Worm (Caenorhabditis elegans) whole organism, L1 larva: ENCODE results near the gene ptr-24.

Experiments used
- C04F5.9 ChIP-seq: sonication (generic microtip); optimal IDR thresholded peaks from 2 replicates; lab custom pipeline; 2016; ENCODE audit warnings: missing genetic modification characterization, missing compliant biosample characterization
- C16A3.4 ChIP-seq: fragments of 150-350 bp; optimal IDR thresholded peaks from 2 replicates; lab custom pipeline; 2014; ENCODE audit warnings: missing biosample characterization, missing genetic modification characterization
- C34B4.2 ChIP-seq: sonication (generic microtip); optimal IDR thresholded peaks from 2 replicates; lab custom pipeline; 2017; ENCODE audit warnings: mild to moderate bottlenecking, missing genetic modification characterization, missing compliant biosample characterization
- F16B12.6 ChIP-seq: fragments of 150-350 bp; optimal IDR thresholded peaks from 2 replicates; lab custom pipeline; 2014; ENCODE audit warnings: missing biosample characterization, missing genetic modification characterization
- aha-1 ChIP-seq: fragments of 150-350 bp; optimal IDR thresholded peaks from 2 replicates; lab custom pipeline; 2014; ENCODE audit warnings: missing biosample characterization, missing genetic modification characterization
- aly-2 ChIP-seq: fragments of 150-350 bp; optimal IDR thresholded peaks from 2 replicates; lab custom pipeline; 2014; ENCODE audit warnings: missing biosample characterization, missing genetic modification characterization
- ama-1 ChIP-seq: fragments of 150-350 bp; optimal IDR thresholded peaks from 2 replicates; lab custom pipeline; 2014
- ceh-8 ChIP-seq: fragments of 200-800 bp; sonication (Bioruptor generic); optimal IDR thresholded peaks from 2 replicates; lab custom pipeline; 2018; ENCODE audit warnings: mild to moderate bottlenecking, missing genetic modification characterization, moderate library complexity, missing compliant biosample characterization
- ceh-82 ChIP-seq, 3 experiments: fragments of 150-350 bp in 1 of 3; sonication (generic microtip) in 2 of 3; optimal IDR thresholded peaks; 2 replicates each; lab custom pipeline; 2014 to 2017; ENCODE audit warnings: missing biosample characterization in 3 of 3, missing genetic modification characterization in 3 of 3
- dpl-1 ChIP-seq, 3 experiments: fragments of 150-350 bp in 2 of 3; sonication (generic microtip) in 1 of 3; optimal IDR thresholded peaks; 2 replicates each; lab custom pipeline; 2014 to 2017; ENCODE audit warnings: missing biosample characterization in 3 of 3, missing genetic modification characterization in 3 of 3, missing genetic modification reagents in 3 of 3
- efl-1 ChIP-seq, 4 experiments: fragments of 150-350 bp; optimal IDR thresholded peaks in 3 of 4; peaks in 1 of 4; 1 replicate in 1 of 4; 2 replicates in 3 of 4; lab custom pipeline; 2014; ENCODE audit warnings: missing biosample characterization in 2 of 4, missing genetic modification characterization in 2 of 4, missing genetic modification reagents in 2 of 4
- egl-13 ChIP-seq: sonication (generic microtip); optimal IDR thresholded peaks from 2 replicates; lab custom pipeline; 2016; ENCODE audit warnings: missing genotype, missing genetic modification reagents, missing genetic modification characterization, missing compliant biosample characterization
- elt-2 ChIP-seq: sonication (generic microtip); optimal IDR thresholded peaks from 2 replicates; lab custom pipeline; 2016; ENCODE audit warnings: missing genetic modification characterization, mild to moderate bottlenecking, inconsistent platforms, missing compliant biosample characterization, missing genetic modification reagents
- ets-5 ChIP-seq: fragments of 200-800 bp; sonication (Bioruptor generic); IDR thresholded peaks from 2 replicates; pipeline ENCODE4 v1.3.6; 2022; ENCODE audit warnings: missing genetic modification characterization, missing compliant biosample characterization
- fkh-10 ChIP-seq: sonication (generic microtip); optimal IDR thresholded peaks from 2 replicates; lab custom pipeline; 2017; ENCODE audit warnings: missing biosample characterization, missing genetic modification reagents, missing genetic modification characterization
- fkh-4 ChIP-seq: sonication (generic microtip); optimal IDR thresholded peaks from 2 replicates; lab custom pipeline; 2016; ENCODE audit warnings: missing compliant biosample characterization, missing genetic modification characterization, borderline replicate concordance
- fkh-8 ChIP-seq: sonication (generic microtip); optimal IDR thresholded peaks from 2 replicates; lab custom pipeline; 2016; ENCODE audit warnings: mild to moderate bottlenecking, missing genetic modification characterization, missing compliant biosample characterization
- hlh-17 ChIP-seq: fragments of 200-800 bp; sonication (Bioruptor generic); optimal IDR thresholded peaks from 2 replicates; lab custom pipeline; 2018; ENCODE audit warnings: missing genetic modification characterization, mild to moderate bottlenecking, missing compliant biosample characterization, moderate library complexity, borderline replicate concordance
- hlh-4 ChIP-seq: sonication (generic microtip); optimal IDR thresholded peaks from 2 replicates; lab custom pipeline; 2016; ENCODE audit warnings: mild to moderate bottlenecking, missing genetic modification characterization, missing compliant biosample characterization
- hpl-2 ChIP-seq: fragments of 150-350 bp; optimal IDR thresholded peaks from 2 replicates; lab custom pipeline; 2014; ENCODE audit warnings: missing biosample characterization, missing genetic modification reagents, missing genetic modification characterization
- irx-1 ChIP-seq: sonication (generic microtip); optimal IDR thresholded peaks from 2 replicates; lab custom pipeline; 2016; ENCODE audit warnings: missing genetic modification characterization, missing compliant biosample characterization
- isw-1 ChIP-seq: fragments of 200-800 bp; sonication (Bioruptor generic); IDR thresholded peaks from 2 replicates; pipeline ENCODE4 v1.3.6; 2022; ENCODE audit warnings: missing genetic modification characterization, missing compliant biosample characterization
- jun-1 ChIP-seq: fragments of 150-350 bp; optimal IDR thresholded peaks from 2 replicates; lab custom pipeline; 2014; ENCODE audit warnings: missing biosample characterization, missing genetic modification reagents, missing genetic modification characterization
- mdl-1 ChIP-seq, 2 experiments: fragments of 150-350 bp; optimal IDR thresholded peaks; 2 replicates each; lab custom pipeline; 2014 to 2017; ENCODE audit warnings: missing biosample characterization in 2 of 2, missing genetic modification characterization in 2 of 2, inconsistent platforms in 1 of 2
- nhr-11 ChIP-seq: fragments of 150-350 bp; optimal IDR thresholded peaks from 2 replicates; lab custom pipeline; 2014; ENCODE audit warnings: missing biosample characterization, missing genetic modification characterization
- nhr-12 ChIP-seq: sonication (generic microtip); optimal IDR thresholded peaks from 2 replicates; lab custom pipeline; 2017; ENCODE audit warnings: missing biosample characterization, missing genetic modification characterization
- nhr-19 ChIP-seq: fragments of 200-800 bp; sonication (Bioruptor generic); conservative IDR thresholded peaks from 2 replicates; pipeline ENCODE4 v1.3.6; 2022; ENCODE audit warnings: missing genetic modification characterization, missing compliant biosample characterization
- nhr-237 ChIP-seq: fragments of 150-350 bp; optimal IDR thresholded peaks from 2 replicates; lab custom pipeline; 2014; ENCODE audit warnings: missing biosample characterization, missing genetic modification characterization
- nhr-28 ChIP-seq: fragments of 150-350 bp; optimal IDR thresholded peaks from 2 replicates; lab custom pipeline; 2014; ENCODE audit warnings: missing biosample characterization, missing genetic modification characterization
- nhr-47 ChIP-seq: sonication (generic microtip); optimal IDR thresholded peaks from 2 replicates; lab custom pipeline; 2016; ENCODE audit warnings: mild to moderate bottlenecking, missing genetic modification characterization, moderate library complexity, missing compliant biosample characterization
- nhr-71 ChIP-seq: sonication (generic microtip); optimal IDR thresholded peaks from 2 replicates; lab custom pipeline; 2016; ENCODE audit warnings: mild to moderate bottlenecking, missing genetic modification characterization, moderate library complexity, missing compliant biosample characterization
- nhr-76 ChIP-seq: sonication (generic microtip); optimal IDR thresholded peaks from 2 replicates; lab custom pipeline; 2017; ENCODE audit warnings: missing biosample characterization, missing genetic modification characterization
- nhr-85 ChIP-seq: sonication (generic microtip); peaks from one replicate; lab custom pipeline; 2016; ENCODE audit warnings: missing genetic modification characterization, inconsistent platforms, missing compliant biosample characterization
- nhr-90 ChIP-seq: sonication (generic microtip); optimal IDR thresholded peaks from 2 replicates; lab custom pipeline; 2016; ENCODE audit warnings: mild to moderate bottlenecking, missing genetic modification characterization, missing compliant biosample characterization; ENCODE audit not compliant: poor library complexity
- pag-3 ChIP-seq: sonication (generic microtip); optimal IDR thresholded peaks from 2 replicates; lab custom pipeline; 2017; ENCODE audit warnings: missing genetic modification characterization, mild to moderate bottlenecking, missing compliant biosample characterization, antibody characterized with exemption, borderline replicate concordance; ENCODE audit not compliant: insufficient read depth
- pax-3 ChIP-seq: fragments of 200-800 bp; sonication (Bioruptor generic); optimal IDR thresholded peaks from 2 replicates; lab custom pipeline; 2018; ENCODE audit warnings: mild to moderate bottlenecking, missing genetic modification characterization, moderate library complexity, missing compliant biosample characterization
- pqm-1 ChIP-seq: sonication (generic microtip); optimal IDR thresholded peaks from 3 replicates; lab custom pipeline; 2017; ENCODE audit warnings: missing biosample characterization, missing genetic modification characterization
- rnt-1 ChIP-seq: sonication (generic microtip); optimal IDR thresholded peaks from 2 replicates; lab custom pipeline; 2016; ENCODE audit warnings: mild to moderate bottlenecking, missing genetic modification characterization, moderate library complexity, missing compliant biosample characterization
- skn-1 ChIP-seq: fragments of 150-350 bp; optimal IDR thresholded peaks from 2 replicates; lab custom pipeline; 2014; ENCODE audit warnings: missing biosample characterization, missing genetic modification characterization
- snpc-4 ChIP-seq: fragments of 150-350 bp; optimal IDR thresholded peaks from 2 replicates; lab custom pipeline; 2014; ENCODE audit warnings: missing biosample characterization, missing genetic modification characterization
- snu-23 ChIP-seq: sonication (generic microtip); optimal IDR thresholded peaks from 2 replicates; lab custom pipeline; 2016; ENCODE audit warnings: missing genetic modification characterization, missing compliant biosample characterization
- sox-4 ChIP-seq: sonication (generic microtip); optimal IDR thresholded peaks from 2 replicates; lab custom pipeline; 2016; ENCODE audit warnings: missing genetic modification characterization, missing compliant biosample characterization
- swsn-7 ChIP-seq: sonication (generic microtip); optimal IDR thresholded peaks from 2 replicates; lab custom pipeline; 2016; ENCODE audit warnings: missing genetic modification characterization, missing compliant biosample characterization
- unc-62 ChIP-seq: fragments of 150-350 bp; optimal IDR thresholded peaks from 2 replicates; lab custom pipeline; 2014; ENCODE audit warnings: missing biosample characterization, missing genetic modification reagents, missing genetic modification characterization
- unc-86 ChIP-seq: sonication (generic microtip); optimal IDR thresholded peaks from 2 replicates; lab custom pipeline; 2016; ENCODE audit warnings: missing genetic modification characterization, missing compliant biosample characterization
- zip-4 ChIP-seq: fragments of 200-800 bp; sonication (Bioruptor generic); optimal IDR thresholded peaks from 2 replicates; lab custom pipeline; 2018; ENCODE audit warnings: mild to moderate bottlenecking, missing genetic modification characterization, moderate library complexity, missing compliant biosample characterization
- ztf-11 ChIP-seq, 2 experiments: sonication (generic microtip); optimal IDR thresholded peaks; 2 replicates each; lab custom pipeline; 2016 to 2017; ENCODE audit warnings: missing genetic modification characterization in 2 of 2, missing biosample characterization in 1 of 2, missing compliant biosample characterization in 1 of 2

The ptr-24 gene

ce11 chrX:13341853-13342252 lies 4.0 kb downstream of the ptr-24 start:
- no peak for TF ChIP-seq jun-1 (tag; lab: Kevin White, UChicago)
- no peak for TF ChIP-seq efl-1 (optimal IDR thresholded peaks at IDR 0.05; lab: Kevin White, UChicago)
- TF ChIP-seq efl-1 (GFP tag; optimal IDR thresholded peaks at IDR 0.05 in 1 of 2; lab: Kevin White, UChicago): peak in 1 of 2 experiments; percentile 71
- TF ChIP-seq fkh-4: no peak
- no peak for TF ChIP-seq C34B4.2 (tag; lab: Kevin White, UChicago)
- no peak for TF ChIP-seq nhr-12
- TF ChIP-seq sox-4 (tag; lab: Kevin White, UChicago): no peak
- no peak for TF ChIP-seq mdl-1 (tag; optimal IDR thresholded peaks at IDR 0.05; lab: Kevin White, UChicago)
- TF ChIP-seq unc-86 (tag; lab: Kevin White, UChicago): no peak
- no peak for TF ChIP-seq nhr-19 (GFP tag; lab: Robert Waterston, UW)
- TF ChIP-seq F16B12.6 (tag; lab: Kevin White, UChicago): no peak
- no peak for TF ChIP-seq hlh-17 (GFP tag; lab: Kevin White, UChicago)
- no peak for TF ChIP-seq ztf-11 (tag; optimal IDR thresholded peaks at IDR 0.05; lab: Kevin White, UChicago)
- no peak for TF ChIP-seq fkh-10 (GFP tag; lab: Kevin White, UChicago)
- no peak for TF ChIP-seq ama-1 (lab: Kevin White, UChicago)
- TF ChIP-seq nhr-28 (tag; lab: Kevin White, UChicago): no peak
- peak; percentile 42 for TF ChIP-seq elt-2 (tag; lab: Kevin White, UChicago)
- TF ChIP-seq, all 84 proteins: peak for 2

DNA sequence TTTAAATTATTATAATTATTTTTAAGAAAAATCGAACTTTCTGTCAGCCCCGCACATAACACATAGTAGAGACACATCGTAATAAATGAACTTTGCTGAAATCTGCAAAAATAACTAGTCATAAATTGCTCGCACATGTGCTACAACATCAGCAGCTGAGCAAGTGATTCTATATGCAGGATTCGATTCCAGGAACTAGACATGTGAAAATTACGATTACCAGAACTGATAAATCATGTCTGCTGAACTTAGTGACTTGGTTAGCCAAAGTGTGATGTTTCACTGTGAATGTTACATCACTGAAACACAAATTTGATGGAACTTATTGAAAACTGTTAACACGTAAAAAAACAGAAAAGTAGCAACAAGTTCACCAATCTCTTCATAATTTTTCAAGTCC lies 9.4 kb downstream of the ptr-24 start:
- peak; percentile 29 for TF ChIP-seq nhr-11 (tag; lab: Kevin White, UChicago)
- TF ChIP-seq nhr-85 (tag; lab: Kevin White, UChicago): no peak
- no peak for TF ChIP-seq nhr-90 (tag; lab: Kevin White, UChicago)
- TF ChIP-seq nhr-71 (tag; lab: Kevin White, UChicago): peak; percentile 61
- TF ChIP-seq nhr-47 (tag; lab: Kevin White, UChicago): peak; percentile 61
- no peak for TF ChIP-seq snu-23 (GFP tag; lab: Kevin White, UChicago)
- no peak for TF ChIP-seq C04F5.9 (tag; lab: Kevin White, UChicago)
- TF ChIP-seq dpl-1 (GFP tag; optimal IDR thresholded peaks at IDR 0.05; lab: Kevin White, UChicago): no peak
- TF ChIP-seq nhr-76 (tag; lab: Kevin White, UChicago): no peak
- no peak for TF ChIP-seq efl-1 (optimal IDR thresholded peaks at IDR 0.05; lab: Kevin White, UChicago)
- peak in 1 of 2 experiments; percentile 2 for TF ChIP-seq efl-1 (GFP tag; optimal IDR thresholded peaks at IDR 0.05 in 1 of 2; lab: Kevin White, UChicago)
- no peak for TF ChIP-seq pag-3
- no peak for TF ChIP-seq nhr-28 (tag; lab: Kevin White, UChicago)
- TF ChIP-seq fkh-8 (tag; lab: Kevin White, UChicago): peak; percentile 60
- TF ChIP-seq isw-1 (GFP tag; lab: Robert Waterston, UW): no peak
- no peak for TF ChIP-seq pqm-1
- TF ChIP-seq hlh-4 (tag; lab: Kevin White, UChicago): peak; percentile 98
- no peak for TF ChIP-seq C16A3.4
- TF ChIP-seq egl-13: no peak
- TF ChIP-seq zip-4 (GFP tag; lab: Kevin White, UChicago): no peak
- no peak for TF ChIP-seq swsn-7 (tag; lab: Kevin White, UChicago)

- TF ChIP-seq snu-23 (GFP tag; lab: Kevin White, UChicago) (peak; percentile 86), egl-13 (no peak), hpl-2 (no peak), swsn-7 (tag; lab: Kevin White, UChicago) (no peak), fkh-10 (GFP tag; lab: Kevin White, UChicago) (no peak), aly-2 (tag; lab: Kevin White, UChicago) (no peak), skn-1 (tag; lab: Kevin White, UChicago) (peak; percentile 67), nhr-90 (tag; lab: Kevin White, UChicago) (peak; percentile 84), elt-2 (tag; lab: Kevin White, UChicago) (peak; percentile 59), ceh-82 (tag; optimal IDR thresholded peaks at IDR 0.05; lab: Kevin White, UChicago) (no peak), C04F5.9 (tag; lab: Kevin White, UChicago) (no peak), pax-3 (tag; lab: Kevin White, UChicago) (no peak), unc-62 (GFP tag; lab: Kevin White, UChicago) (no peak), hlh-4 (tag; lab: Kevin White, UChicago) (no peak), nhr-11 (tag; lab: Kevin White, UChicago) (no peak), ets-5 (no peak), ceh-8 (GFP tag; lab: Kevin White, UChicago) (no peak), dpl-1 (GFP tag; optimal IDR thresholded peaks at IDR 0.05; lab: Kevin White, UChicago) (no peak), ama-1 (lab: Kevin White, UChicago) (no peak), snpc-4 (tag; lab: Kevin White, UChicago) (no peak), irx-1 (no peak), isw-1 (GFP tag; lab: Robert Waterston, UW) (no peak), pag-3 (no peak), rnt-1 (tag; lab: Kevin White, UChicago) (peak; percentile 11), jun-1 (tag; lab: Kevin White, UChicago) (no peak), aha-1 (tag; lab: Kevin White, UChicago) (no peak), unc-86 (tag; lab: Kevin White, UChicago) (no peak), nhr-237 (tag; lab: Kevin White, UChicago) (no peak)
Observed at ce11 chrX:13348417-13348816, 10.6 kb downstream of the ptr-24 start.
